Fruit fly (Drosophila melanogaster) whole organism, prepupa: Measurements from ENCODE around the gene Obp99b.

Experiments used
- Blimp-1 ChIP-seq: fragments of 200-800 bp; sonication (Bioruptor generic); optimal IDR thresholded peaks from 3 replicates; lab custom pipeline; 2017; ENCODE audit warnings: missing biosample characterization, missing genetic modification characterization, mild to moderate bottlenecking, moderate library complexity, missing genetic modification reagents
- CG10631 ChIP-seq: fragments of 200-800 bp; sonication (Bioruptor generic); optimal IDR thresholded peaks from 2 replicates; lab custom pipeline; 2016; ENCODE audit warnings: missing biosample characterization, missing genetic modification characterization
- CG11294 ChIP-seq: fragments of 200-800 bp; sonication (Bioruptor generic); IDR thresholded peaks from 2 replicates; pipeline ENCODE4 v1.3.6; 2022; ENCODE audit warnings: missing biosample characterization, missing genetic modification characterization
- CG11902 ChIP-seq: fragments of 200-800 bp; sonication (Bioruptor generic); optimal IDR thresholded peaks from 3 replicates; lab custom pipeline; 2016; ENCODE audit warnings: missing biosample characterization, missing genetic modification characterization
- CG15336 ChIP-seq: fragments of 200-800 bp; sonication (Bioruptor generic); IDR thresholded peaks from 2 replicates; pipeline ENCODE4 v1.3.6; 2022; ENCODE audit warnings: missing biosample characterization, missing genetic modification characterization
- CG1621 ChIP-seq: fragments of 200-800 bp; sonication (Bioruptor generic); optimal IDR thresholded peaks from 3 replicates; lab custom pipeline; 2018; ENCODE audit warnings: missing biosample characterization, mild to moderate bottlenecking, missing genetic modification characterization
- CG3032 ChIP-seq: fragments of 200-800 bp; optimal IDR thresholded peaks from 2 replicates; lab custom pipeline; 2019; ENCODE audit warnings: missing biosample characterization, mild to moderate bottlenecking, missing genetic modification characterization, moderate library complexity
- CG3919 ChIP-seq: fragments of 200-800 bp; sonication (Bioruptor generic); optimal IDR thresholded peaks from 3 replicates; lab custom pipeline; 2016; ENCODE audit warnings: missing biosample characterization, missing genetic modification characterization
- CG6163 ChIP-seq: fragments of 200-800 bp; sonication (Bioruptor generic); IDR thresholded peaks from 3 replicates; pipeline ENCODE4 v1.3.6; 2022; ENCODE audit warnings: missing biosample characterization, missing genetic modification characterization
- CG6276 ChIP-seq: fragments of 200-800 bp; sonication (Bioruptor generic); optimal IDR thresholded peaks from 2 replicates; lab custom pipeline; 2017; ENCODE audit warnings: missing biosample characterization, mild to moderate bottlenecking, missing genetic modification characterization
- CG6792 ChIP-seq: fragments of 200-800 bp; sonication (Bioruptor generic); optimal IDR thresholded peaks from 3 replicates; lab custom pipeline; 2016; ENCODE audit warnings: missing biosample characterization, missing genetic modification characterization
- CG6808 ChIP-seq: fragments of 200-800 bp; sonication (Bioruptor generic); optimal IDR thresholded peaks from 3 replicates; lab custom pipeline; 2017; ENCODE audit warnings: missing biosample characterization, missing genetic modification characterization, mild to moderate bottlenecking, moderate library complexity, missing genetic modification reagents
- CG6854 ChIP-seq: fragments of 200-800 bp; sonication (Bioruptor generic); optimal IDR thresholded peaks from 2 replicates; lab custom pipeline; 2017; ENCODE audit warnings: missing biosample characterization, mild to moderate bottlenecking, missing genetic modification characterization
- CG7368 ChIP-seq: fragments of 200-800 bp; sonication (Bioruptor generic); optimal IDR thresholded peaks from 3 replicates; lab custom pipeline; 2016; ENCODE audit warnings: missing biosample characterization, missing genetic modification characterization
- CG8119 ChIP-seq: fragments of 200-800 bp; sonication (Bioruptor generic); IDR thresholded peaks from 3 replicates; pipeline ENCODE4 v1.3.6; 2022; ENCODE audit warnings: missing biosample characterization, missing genetic modification characterization
- CG8319 ChIP-seq: fragments of 200-800 bp; sonication (Bioruptor generic); optimal IDR thresholded peaks from 3 replicates; lab custom pipeline; 2016; ENCODE audit warnings: missing biosample characterization, missing genetic modification characterization
- CG8632 ChIP-seq: fragments of 200-800 bp; sonication (Bioruptor generic); optimal IDR thresholded peaks from 3 replicates; lab custom pipeline; 2016; ENCODE audit warnings: missing biosample characterization, missing genetic modification characterization
- Eip75B ChIP-seq: fragments of 200-800 bp; sonication (Bioruptor generic); optimal IDR thresholded peaks from 3 replicates; lab custom pipeline; 2016; ENCODE audit warnings: missing biosample characterization, missing genetic modification characterization
- Eip93F ChIP-seq: fragments of 200-800 bp; sonication (Bioruptor generic); optimal IDR thresholded peaks from 2 replicates; lab custom pipeline; 2016; ENCODE audit warnings: missing biosample characterization, mild to moderate bottlenecking, missing genetic modification characterization
- Ets21C ChIP-seq: fragments of 200-800 bp; sonication (Bioruptor generic); optimal IDR thresholded peaks from 3 replicates; lab custom pipeline; 2016; ENCODE audit warnings: missing biosample characterization, missing genetic modification characterization
- Ets96B ChIP-seq: fragments of 200-800 bp; optimal IDR thresholded peaks from 2 replicates; lab custom pipeline; 2019; ENCODE audit warnings: missing biosample characterization, mild to moderate bottlenecking, missing genetic modification characterization, moderate library complexity
- Hr38 ChIP-seq: sonication (Bioruptor generic); optimal IDR thresholded peaks from 2 replicates; lab custom pipeline; 2016; ENCODE audit warnings: missing biosample characterization, missing genetic modification characterization
- Hr4 ChIP-seq: fragments of 200-800 bp; sonication (Bioruptor generic); optimal IDR thresholded peaks from 3 replicates; lab custom pipeline; 2016; ENCODE audit warnings: missing biosample characterization, missing genetic modification characterization
- Met ChIP-seq: fragments of 200-800 bp; sonication (Bioruptor generic); optimal IDR thresholded peaks from 3 replicates; lab custom pipeline; 2016; ENCODE audit warnings: missing biosample characterization, missing genetic modification characterization
- Smox ChIP-seq: fragments of 200-800 bp; sonication (Bioruptor generic); optimal IDR thresholded peaks from 3 replicates; lab custom pipeline; 2016; ENCODE audit warnings: missing biosample characterization, missing genetic modification characterization
- Sox102F ChIP-seq: fragments of 200-800 bp; sonication (Bioruptor generic); optimal IDR thresholded peaks from 2 replicates; lab custom pipeline; 2016; ENCODE audit warnings: missing biosample characterization, mild to moderate bottlenecking, missing genetic modification characterization
- Sox14 ChIP-seq: fragments of 200-800 bp; sonication (Bioruptor generic); optimal IDR thresholded peaks from 3 replicates; lab custom pipeline; 2016; ENCODE audit warnings: missing biosample characterization, missing genetic modification characterization
- acj6 ChIP-seq: fragments of 200-800 bp; sonication (Bioruptor generic); optimal IDR thresholded peaks from 3 replicates; lab custom pipeline; 2016; ENCODE audit warnings: missing biosample characterization, missing genetic modification characterization
- dac ChIP-seq: fragments of 200-800 bp; sonication (Bioruptor generic); optimal IDR thresholded peaks from 2 replicates; lab custom pipeline; 2017; ENCODE audit warnings: missing biosample characterization, mild to moderate bottlenecking, missing genetic modification characterization
- dsx ChIP-seq: fragments of 200-800 bp; optimal IDR thresholded peaks from 3 replicates; lab custom pipeline; 2019; ENCODE audit warnings: missing biosample characterization, mild to moderate bottlenecking, missing genetic modification characterization, moderate library complexity; ENCODE audit not compliant: poor library complexity, severe bottlenecking
- eg ChIP-seq: fragments of 200-800 bp; sonication (Bioruptor generic); IDR thresholded peaks from 3 replicates; pipeline ENCODE4 v1.3.6; 2022; ENCODE audit warnings: missing biosample characterization, missing genetic modification characterization
- fd85E ChIP-seq: fragments of 200-800 bp; sonication (Bioruptor generic); optimal IDR thresholded peaks from 3 replicates; lab custom pipeline; 2016; ENCODE audit warnings: missing biosample characterization, missing genetic modification characterization
- fkh ChIP-seq: fragments of 200-800 bp; sonication (Bioruptor generic); optimal IDR thresholded peaks from 3 replicates; lab custom pipeline; 2017; ENCODE audit warnings: missing biosample characterization, mild to moderate bottlenecking, missing genetic modification characterization, moderate library complexity
- pdm3 ChIP-seq: fragments of 200-800 bp; sonication (Bioruptor generic); optimal IDR thresholded peaks from 3 replicates; lab custom pipeline; 2016; ENCODE audit warnings: missing biosample characterization, missing genetic modification characterization
- salr ChIP-seq, 2 experiments: fragments of 200-800 bp; sonication (Bioruptor generic); optimal IDR thresholded peaks; 3 replicates each; lab custom pipeline; 2016 to 2018; ENCODE audit warnings: missing biosample characterization in 2 of 2, missing genetic modification characterization in 2 of 2, mild to moderate bottlenecking in 1 of 2
- ss ChIP-seq, 2 experiments: fragments of 200-800 bp; sonication (Bioruptor generic); optimal IDR thresholded peaks; 2 replicates in 1 of 2; 3 replicates in 1 of 2; lab custom pipeline; 2017 to 2018; ENCODE audit warnings: mild to moderate bottlenecking in 2 of 2, missing biosample characterization in 2 of 2, missing genetic modification characterization in 2 of 2, moderate library complexity in 1 of 2
- vri ChIP-seq: fragments of 200-800 bp; sonication (Bioruptor generic); optimal IDR thresholded peaks from 3 replicates; lab custom pipeline; 2016; ENCODE audit warnings: missing biosample characterization, mild to moderate bottlenecking, missing genetic modification characterization

Obp99b gene

DNA sequence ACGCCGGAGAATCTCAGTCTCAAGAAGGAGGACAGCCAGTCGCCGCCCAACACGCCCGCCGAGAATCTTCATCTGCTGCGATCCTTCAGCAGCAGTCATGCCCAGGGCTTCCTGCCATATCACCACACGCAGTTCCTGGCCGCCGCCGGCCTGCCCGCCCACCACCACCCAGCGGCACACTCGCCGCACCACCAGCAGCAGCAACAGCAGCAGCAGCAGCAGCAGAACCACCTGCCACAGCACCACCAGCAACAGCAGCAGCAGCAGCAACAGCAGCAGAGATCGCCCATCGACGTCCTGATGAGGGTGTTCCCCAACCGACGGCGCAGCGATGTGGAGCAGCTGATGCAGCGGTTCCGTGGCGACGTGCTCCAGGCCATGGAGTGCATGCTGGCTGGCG is 21.0 kb downstream of the Obp99b start:
- TF ChIP-seq Sox102F (GFP tag; lab: Kevin White, UChicago) (no peak), CG15336 (GFP tag; lab: Robert Waterston, UW) (no peak), CG6808 (GFP tag; lab: Kevin White, UChicago) (no peak), CG10631 (GFP tag; lab: Kevin White, UChicago) (no peak), CG7368 (GFP tag; lab: Kevin White, UChicago) (no peak), CG8632 (GFP tag; lab: Kevin White, UChicago) (no peak), CG6792 (no peak), Blimp-1 (GFP tag; lab: Kevin White, UChicago) (no peak), CG11294 (GFP tag; lab: Robert Waterston, UW) (no peak), fd85E (GFP tag; lab: Kevin White, UChicago) (no peak), CG8319 (GFP tag; lab: Kevin White, UChicago) (no peak), salr (GFP tag; optimal IDR thresholded peaks at IDR 0.05; lab: Kevin White, UChicago) (no peak), Hr4 (GFP tag; lab: Kevin White, UChicago) (no peak), CG1621 (tag; lab: Kevin White, UChicago) (no peak), Smox (no peak), ss (GFP tag; optimal IDR thresholded peaks at IDR 0.05; lab: Kevin White, UChicago) (no peak), dac (no peak), Eip75B (GFP tag; lab: Kevin White, UChicago) (no peak), Ets21C (GFP tag; lab: Kevin White, UChicago) (no peak), Met (GFP tag; lab: Kevin White, UChicago) (no peak)

dm6 chr3R:29692009-29692641 is 24.6 kb downstream of the Obp99b start, which contains the start of gene dmrt99B:
Gene dmrt99B, plus strand, starts transcription at chr3R:29692591.
- TF ChIP-seq eg (GFP tag; lab: Robert Waterston, UW) (0 out of 3 replicates have a peak, but pooled peaks have one; percentile 20), Sox14 (GFP tag; lab: Kevin White, UChicago) (peak; percentile 29), dsx (GFP tag; lab: Kevin White, UChicago) (peak; percentile 43), CG6854 (GFP tag; lab: Kevin White, UChicago) (no peak)

DNA sequence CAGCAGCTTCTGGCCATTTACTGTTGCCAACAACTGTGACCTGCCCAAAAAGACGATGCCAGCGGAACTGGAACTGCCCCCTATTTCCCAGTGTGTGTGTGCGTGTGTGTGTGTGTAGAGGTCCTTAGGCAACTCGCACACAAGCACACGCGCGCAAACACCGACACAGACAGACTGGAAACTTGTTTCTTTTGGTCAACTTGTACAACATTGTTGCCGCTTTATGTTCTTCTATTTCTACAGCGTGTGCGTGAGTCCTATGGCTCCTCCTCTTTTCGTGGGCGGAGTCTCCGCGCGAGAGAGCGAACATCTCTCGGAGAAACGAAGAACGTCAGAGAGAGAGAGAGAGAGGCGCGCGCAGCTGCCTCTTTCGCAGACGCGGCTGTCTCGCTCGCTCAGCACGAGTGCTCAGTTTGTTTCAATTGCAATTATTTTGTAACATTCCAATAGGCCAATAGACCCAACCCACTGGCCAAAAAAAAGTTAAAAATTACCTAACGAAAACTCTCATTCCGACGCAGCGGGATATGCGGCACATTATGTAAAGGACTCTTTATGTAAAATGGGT is 25.7 kb downstream of the Obp99b start:
- no peak for TF ChIP-seq Smox
- no peak for TF ChIP-seq CG11902
- no peak for TF ChIP-seq vri (GFP tag; lab: Kevin White, UChicago)
- TF ChIP-seq CG8632 (GFP tag; lab: Kevin White, UChicago) = no peak
- no peak for TF ChIP-seq CG1621 (tag; lab: Kevin White, UChicago)
- no peak for TF ChIP-seq Sox102F (GFP tag; lab: Kevin White, UChicago)
- TF ChIP-seq Sox14 (GFP tag; lab: Kevin White, UChicago) = no peak
- TF ChIP-seq CG8119 (GFP tag; lab: Robert Waterston, UW) = no peak
- TF ChIP-seq Hr38 = no peak
- no peak for TF ChIP-seq CG6808 (GFP tag; lab: Kevin White, UChicago)
- TF ChIP-seq fkh (GFP tag; lab: Kevin White, UChicago) = no peak
- TF ChIP-seq CG6163 (GFP tag; lab: Robert Waterston, UW) = 0 out of 3 replicates have a peak, but pooled peaks have one; percentile 5
- no peak for TF ChIP-seq CG7368 (GFP tag; lab: Kevin White, UChicago)
- TF ChIP-seq Hr4 (GFP tag; lab: Kevin White, UChicago) = no peak
- no peak for TF ChIP-seq acj6 (GFP tag; lab: Kevin White, UChicago)
- TF ChIP-seq dac = no peak
- no peak for TF ChIP-seq CG11294 (GFP tag; lab: Robert Waterston, UW)
- no peak for TF ChIP-seq pdm3 (GFP tag; lab: Kevin White, UChicago)
- TF ChIP-seq Blimp-1 (GFP tag; lab: Kevin White, UChicago) = no peak
- TF ChIP-seq dsx (GFP tag; lab: Kevin White, UChicago) = peak; percentile 100
- 0 out of 3 replicates have a peak, but pooled peaks have one; percentile 19 for TF ChIP-seq eg (GFP tag; lab: Robert Waterston, UW)
- TF ChIP-seq ss (GFP tag; optimal IDR thresholded peaks at IDR 0.05; lab: Kevin White, UChicago) = no peak
- no peak for TF ChIP-seq Eip93F (GFP tag; lab: Kevin White, UChicago)
- no peak for TF ChIP-seq Ets96B (tag; lab: Kevin White, UChicago)
- no peak for TF ChIP-seq CG6276 (GFP tag; lab: Kevin White, UChicago)
- no peak for TF ChIP-seq CG3032 (tag; lab: Kevin White, UChicago)
- TF ChIP-seq CG3919 (GFP tag; lab: Kevin White, UChicago) = no peak
